Worm (Caenorhabditis elegans) whole organism, L4/young adult: ENCODE measurements around the gene sam-10.

Source experiments
- W03F9.2 ChIP-seq: fragments of 150-350 bp; optimal IDR thresholded peaks from 2 replicates; lab custom pipeline; 2014; ENCODE audit warnings: missing biosample characterization, missing genetic modification characterization
- dao-5 ChIP-seq: sonication (generic microtip); optimal IDR thresholded peaks from 2 replicates; lab custom pipeline; 2016; ENCODE audit warnings: missing genotype, missing genetic modification characterization, moderate library complexity, missing compliant biosample characterization

- TF ChIP-seq dao-5 (tag; lab: Kevin White, UChicago) (no peak), W03F9.2 (tag; lab: Kevin White, UChicago) (no peak)
These were observed 25.8 kb upstream of the sam-10 start, which contains the start of gene dmsr-3 for ce11 chrII:13356092-13356491.
